Fruit fly (Drosophila melanogaster) whole organism, embryonic: ENCODE results near the gene mRpL17.
A peak's percentile ranks its signal among the peaks of the same experiment; 100 is the strongest.

Experiments
- Aef1 ChIP-seq: fragments of 200-800 bp; sonication (Bioruptor generic); IDR thresholded peaks from 3 replicates; pipeline ENCODE4 v1.3.6; 2022; ENCODE audit warnings: missing biosample characterization, missing genetic modification characterization
- CG10959 ChIP-seq: fragments of 200-800 bp; sonication (Bioruptor generic); IDR thresholded peaks from 2 replicates; pipeline ENCODE4 v1.3.6; 2022; ENCODE audit warnings: missing biosample characterization, missing genetic modification characterization
- CG11456 ChIP-seq: fragments of 200-800 bp; sonication (Bioruptor generic); IDR thresholded peaks from 3 replicates; pipeline ENCODE4 v1.3.6; 2022; ENCODE audit warnings: missing biosample characterization, missing genetic modification characterization
- CG11695 ChIP-seq: fragments of 200-800 bp; sonication (Bioruptor generic); IDR thresholded peaks from 3 replicates; pipeline ENCODE4 v1.3.6; 2022; ENCODE audit warnings: missing biosample characterization, missing genetic modification characterization
- CG12104 ChIP-seq: fragments of 200-800 bp; sonication (Bioruptor generic); optimal IDR thresholded peaks from 3 replicates; lab custom pipeline; 2016; ENCODE audit warnings: missing biosample characterization, missing genetic modification characterization
- CG12744 ChIP-seq: fragments of 200-800 bp; sonication (Bioruptor generic); optimal IDR thresholded peaks from 2 replicates; lab custom pipeline; 2016; ENCODE audit warnings: missing biosample characterization, missing genetic modification characterization
- CG13123 ChIP-seq: fragments of 200-800 bp; sonication (Bioruptor generic); optimal IDR thresholded peaks from 2 replicates; lab custom pipeline; 2016; ENCODE audit warnings: missing biosample characterization, missing genetic modification characterization
- CG14965 ChIP-seq: fragments of 200-800 bp; sonication (Bioruptor generic); optimal IDR thresholded peaks from 2 replicates; lab custom pipeline; 2016; ENCODE audit warnings: missing biosample characterization, missing genetic modification characterization, borderline replicate concordance
- CG17328 ChIP-seq: fragments of 200-800 bp; sonication (Bioruptor generic); IDR thresholded peaks from 2 replicates; pipeline ENCODE4 v1.3.6; 2022; ENCODE audit warnings: missing biosample characterization, missing genetic modification characterization
- CG42726 ChIP-seq: fragments of 200-800 bp; sonication (Bioruptor generic); IDR thresholded peaks from 2 replicates; pipeline ENCODE4 v1.3.6; 2022; ENCODE audit warnings: missing biosample characterization, missing genetic modification characterization; ENCODE audit not compliant: partially characterized antibody
- CG6654 ChIP-seq: fragments of 200-800 bp; sonication (Bioruptor generic); optimal IDR thresholded peaks from 2 replicates; lab custom pipeline; 2017; ENCODE audit warnings: missing biosample characterization, mild to moderate bottlenecking, missing genetic modification characterization
- CG6765 ChIP-seq: fragments of 200-800 bp; sonication (Bioruptor generic); optimal IDR thresholded peaks from 3 replicates; lab custom pipeline; 2017; ENCODE audit warnings: missing biosample characterization, mild to moderate bottlenecking, missing genetic modification characterization
- CG7271 ChIP-seq: fragments of 200-800 bp; sonication (Bioruptor generic); optimal IDR thresholded peaks from 2 replicates; lab custom pipeline; 2018; ENCODE audit warnings: missing biosample characterization, mild to moderate bottlenecking, missing genetic modification characterization, moderate library complexity
- CG7928 ChIP-seq: fragments of 200-800 bp; sonication (Bioruptor generic); optimal IDR thresholded peaks from 2 replicates; lab custom pipeline; 2017; ENCODE audit warnings: missing biosample characterization, mild to moderate bottlenecking, missing genetic modification characterization
- CG8089 ChIP-seq: fragments of 200-800 bp; sonication (Bioruptor generic); optimal IDR thresholded peaks from 3 replicates; lab custom pipeline; 2016; ENCODE audit warnings: missing biosample characterization, missing genetic modification characterization
- D19A ChIP-seq: fragments of 200-800 bp; optimal IDR thresholded peaks from 3 replicates; lab custom pipeline; 2019; ENCODE audit warnings: missing biosample characterization, mild to moderate bottlenecking, missing genetic modification characterization, moderate library complexity
- Dbx ChIP-seq: fragments of 200-800 bp; sonication (Bioruptor generic); IDR thresholded peaks from 3 replicates; pipeline ENCODE4 v1.3.6; 2022; ENCODE audit warnings: missing biosample characterization, missing genetic modification characterization
- Doc2 ChIP-seq: fragments of 200-800 bp; sonication (Bioruptor generic); IDR thresholded peaks from 2 replicates; pipeline ENCODE4 v1.3.6; 2022; ENCODE audit warnings: missing biosample characterization, missing genetic modification characterization
- Ets97D ChIP-seq: fragments of 200-800 bp; sonication (Bioruptor generic); optimal IDR thresholded peaks from 3 replicates; lab custom pipeline; 2016; ENCODE audit warnings: missing biosample characterization, missing genetic modification characterization
- Hand ChIP-seq: fragments of 200-800 bp; sonication (Bioruptor generic); optimal IDR thresholded peaks from 2 replicates; lab custom pipeline; 2017; ENCODE audit warnings: mild to moderate bottlenecking, missing biosample characterization, missing genetic modification reagents, missing genetic modification characterization
- Hr3 ChIP-seq: fragments of 200-800 bp; sonication (Bioruptor generic); optimal IDR thresholded peaks from 3 replicates; lab custom pipeline; 2016; ENCODE audit warnings: missing biosample characterization, missing genetic modification characterization
- Myb ChIP-seq: fragments of 200-800 bp; sonication (Bioruptor generic); optimal IDR thresholded peaks from 2 replicates; lab custom pipeline; 2016; ENCODE audit warnings: missing biosample characterization, missing genetic modification characterization
- NfI ChIP-seq: fragments of 200-800 bp; sonication (Bioruptor generic); optimal IDR thresholded peaks from 3 replicates; lab custom pipeline; 2018; ENCODE audit warnings: missing biosample characterization, mild to moderate bottlenecking, missing genetic modification characterization, moderate library complexity
- Xrp1 ChIP-seq: fragments of 200-800 bp; sonication (Bioruptor generic); IDR thresholded peaks from 2 replicates; pipeline ENCODE4 v1.3.6; 2022; ENCODE audit warnings: missing biosample characterization, missing genetic modification characterization
- al ChIP-seq: fragments of 200-800 bp; sonication (Bioruptor generic); IDR thresholded peaks from 2 replicates; pipeline ENCODE4 v1.3.6; 2022; ENCODE audit warnings: missing biosample characterization, missing genetic modification characterization
- bab2 ChIP-seq: fragments of 200-800 bp; sonication (Bioruptor generic); optimal IDR thresholded peaks from 2 replicates; lab custom pipeline; 2016; ENCODE audit warnings: missing biosample characterization, missing genetic modification characterization
- bcd ChIP-seq: fragments of 200-800 bp; sonication (Bioruptor generic); optimal IDR thresholded peaks from 2 replicates; lab custom pipeline; 2017; ENCODE audit warnings: missing biosample characterization, mild to moderate bottlenecking, missing genetic modification characterization
- croc ChIP-seq: fragments of 200-800 bp; sonication (Bioruptor generic); conservative IDR thresholded peaks from 3 replicates; pipeline ENCODE4 v1.3.6; 2022; ENCODE audit warnings: missing biosample characterization, missing genetic modification characterization
- crol ChIP-seq: fragments of 200-800 bp; sonication (Bioruptor generic); IDR thresholded peaks from 2 replicates; pipeline ENCODE4 v1.3.6; 2022; ENCODE audit warnings: missing biosample characterization, missing genetic modification characterization
- en ChIP-seq: fragments of 200-800 bp; sonication (Bioruptor generic); optimal IDR thresholded peaks from 2 replicates; lab custom pipeline; 2016; ENCODE audit warnings: missing biosample characterization, missing genetic modification characterization
- fd64A ChIP-seq: fragments of 200-800 bp; sonication (Bioruptor generic); optimal IDR thresholded peaks from 3 replicates; lab custom pipeline; 2018; ENCODE audit warnings: missing biosample characterization, mild to moderate bottlenecking, missing genetic modification characterization
- fd96Cb ChIP-seq: fragments of 200-800 bp; sonication (Bioruptor generic); optimal IDR thresholded peaks from 2 replicates; lab custom pipeline; 2018; ENCODE audit warnings: missing biosample characterization, mild to moderate bottlenecking, missing genetic modification characterization, moderate library complexity
- gro ChIP-seq: fragments of 200-800 bp; sonication (Bioruptor generic); optimal IDR thresholded peaks from 2 replicates; lab custom pipeline; 2016; ENCODE audit warnings: missing biosample characterization, missing genetic modification characterization
- hb ChIP-seq: fragments of 200-800 bp; sonication (Bioruptor generic); IDR thresholded peaks from 3 replicates; pipeline ENCODE4 v1.3.6; 2022; ENCODE audit warnings: missing biosample characterization, missing genetic modification characterization; ENCODE audit not compliant: partially characterized antibody
- hth ChIP-seq: fragments of >200 bp; optimal IDR thresholded peaks from 2 replicates; lab custom pipeline; 2017; ENCODE audit warnings: inconsistent platforms
- ind ChIP-seq: fragments of 200-800 bp; sonication (Bioruptor generic); optimal IDR thresholded peaks from 3 replicates; lab custom pipeline; 2016; ENCODE audit warnings: missing biosample characterization, missing genetic modification characterization
- inv ChIP-seq: fragments of 200-800 bp; sonication (Bioruptor generic); IDR thresholded peaks from 2 replicates; pipeline ENCODE4 v1.3.6; 2022; ENCODE audit warnings: missing biosample characterization, missing genetic modification characterization; ENCODE audit not compliant: partially characterized antibody
- kni ChIP-seq: fragments of 200-800 bp; sonication (Bioruptor generic); optimal IDR thresholded peaks from 3 replicates; lab custom pipeline; 2017; ENCODE audit warnings: mild to moderate bottlenecking, missing biosample characterization, missing genetic modification reagents, missing genetic modification characterization
- lilli ChIP-seq: fragments of 200-800 bp; sonication (Bioruptor generic); optimal IDR thresholded peaks from 3 replicates; lab custom pipeline; 2016; ENCODE audit warnings: missing biosample characterization, missing genetic modification characterization
- lola ChIP-seq, 3 experiments: fragments of >200 bp in 2 of 3; fragments of 200-800 bp in 1 of 3; sonication (Bioruptor generic) in 1 of 3; optimal IDR thresholded peaks; 2 replicates each; lab custom pipeline; 2017 to 2019; ENCODE audit warnings: missing biosample characterization in 3 of 3, missing genetic modification characterization in 3 of 3, mild to moderate bottlenecking in 1 of 3, moderate library complexity in 1 of 3
- nmo ChIP-seq: fragments of 200-800 bp; sonication (Bioruptor generic); optimal IDR thresholded peaks from 2 replicates; lab custom pipeline; 2018; ENCODE audit warnings: missing biosample characterization, mild to moderate bottlenecking, missing genetic modification characterization, moderate library complexity
- pan ChIP-seq, 4 experiments: fragments of >200 bp in 3 of 4; fragments of 200-800 bp in 1 of 4; sonication (Bioruptor generic) in 1 of 4; optimal IDR thresholded peaks in 3 of 4; IDR thresholded peaks in 1 of 4; 2 replicates each; pipeline versions ENCODE4 v1.3.6 to Lab custom; 2017 to 2022; ENCODE audit warnings: missing biosample characterization in 2 of 4, missing genetic modification characterization in 2 of 4, mixed read lengths in 1 of 4
- pb ChIP-seq: fragments of 200-800 bp; sonication (Bioruptor generic); optimal IDR thresholded peaks from 3 replicates; lab custom pipeline; 2016; ENCODE audit warnings: missing biosample characterization, missing genetic modification characterization
- sim ChIP-seq: fragments of 200-800 bp; sonication (Bioruptor generic); IDR thresholded peaks from 2 replicates; pipeline ENCODE4 v1.3.6; 2022; ENCODE audit warnings: missing biosample characterization, missing genetic modification characterization
- ssp ChIP-seq: fragments of 200-800 bp; sonication (Bioruptor generic); IDR thresholded peaks from 2 replicates; pipeline ENCODE4 v1.3.6; 2022; ENCODE audit warnings: missing biosample characterization, missing genetic modification characterization
- tna ChIP-seq: fragments of 200-800 bp; sonication (Bioruptor generic); IDR thresholded peaks from 2 replicates; pipeline ENCODE4 v1.3.6; 2022; ENCODE audit warnings: missing biosample characterization, missing genetic modification characterization; ENCODE audit not compliant: partially characterized antibody
- toy ChIP-seq: fragments of 200-800 bp; sonication (Bioruptor generic); IDR thresholded peaks from 2 replicates; pipeline ENCODE4 v1.3.6; 2022; ENCODE audit warnings: missing biosample characterization, missing genetic modification characterization
- unc-4 ChIP-seq: fragments of 200-800 bp; sonication (Bioruptor generic); IDR thresholded peaks from 2 replicates; pipeline ENCODE4 v1.3.6; 2022; ENCODE audit warnings: missing biosample characterization, missing genetic modification characterization; ENCODE audit not compliant: partially characterized antibody
- vfl ChIP-seq: fragments of 200-800 bp; sonication (Bioruptor generic); optimal IDR thresholded peaks from 2 replicates; lab custom pipeline; 2016; ENCODE audit warnings: missing biosample characterization, missing genetic modification characterization

The mRpL17 gene

dm6 chr3L:264378-265151, at the start of gene mRpL17, which contains the start of gene Tudor-SN (continued):
- TF ChIP-seq CG8089 (GFP tag; lab: Kevin White, UChicago) (no peak), Doc2 (GFP tag; lab: Robert Waterston, UW) (no peak), CG13123 (GFP tag; lab: Kevin White, UChicago) (peak; percentile 52), crol (GFP tag; lab: Robert Waterston, UW) (no peak), fd96Cb (tag; lab: Kevin White, UChicago) (peak; percentile 13), CG12104 (GFP tag; lab: Kevin White, UChicago) (peak; percentile 20), croc (no peak), inv (GFP tag; lab: Robert Waterston, UW) (peak; percentile 98), Xrp1 (GFP tag; lab: Robert Waterston, UW) (no peak; the same call in 1 of the 2 replicates), hth (no peak), unc-4 (GFP tag; lab: Robert Waterston, UW) (peak; percentile 86), ssp (GFP tag; lab: Robert Waterston, UW) (no peak; the same call in 1 of the 2 replicates), lilli (GFP tag; lab: Kevin White, UChicago) (peak; percentile 42), CG7271 (tag; lab: Kevin White, UChicago) (no peak), Dbx (GFP tag; lab: Robert Waterston, UW) (peak; percentile 71), CG6654 (GFP tag; lab: Kevin White, UChicago) (no peak), Ets97D (GFP tag; lab: Kevin White, UChicago) (peak; percentile 42), sim (no peak), Hand (GFP tag; lab: Kevin White, UChicago) (no peak), ind (GFP tag; lab: Kevin White, UChicago) (peak; percentile 51), CG17328 (0 out of 2 replicates have a peak, but pooled peaks have one; percentile 27), CG14965 (GFP tag; lab: Kevin White, UChicago) (no peak), vfl (GFP tag; lab: Kevin White, UChicago) (no peak), fd64A (GFP tag; lab: Kevin White, UChicago) (no peak), CG7928 (GFP tag; lab: Kevin White, UChicago) (peak; percentile 17), CG6765 (peak; percentile 17), Aef1 (no peak), pb (GFP tag; lab: Kevin White, UChicago) (no peak), al (peak; percentile 19; the same call in 1 of the 2 replicates), gro (GFP tag; lab: Kevin White, UChicago) (no peak), bab2 (GFP tag; lab: Kevin White, UChicago) (no peak), lola (GFP tag; optimal IDR thresholded peaks at IDR 0.05; lab: Kevin White, UChicago) (peak in 1 of 3 experiments; percentile 55), hb (GFP tag; lab: Robert Waterston, UW) (peak; percentile 97), NfI (peak; percentile 24), toy (GFP tag; lab: Robert Waterston, UW) (no peak), Hr3 (GFP tag; lab: Kevin White, UChicago) (peak; percentile 65), nmo (GFP tag; lab: Kevin White, UChicago) (peak; percentile 63), CG11456 (peak; percentile 64; the same call in 1 of the 3 replicates), kni (GFP tag; lab: Kevin White, UChicago) (no peak), tna (GFP tag; lab: Robert Waterston, UW) (peak; percentile 95), CG10959 (no peak), en (GFP tag; lab: Kevin White, UChicago) (no peak), CG11695 (GFP tag; lab: Robert Waterston, UW) (no peak), bcd (peak; percentile 30), CG12744 (GFP tag; lab: Kevin White, UChicago) (no peak), CG42726 (GFP tag; lab: Robert Waterston, UW) (peak; percentile 98), Myb (GFP tag; lab: Kevin White, UChicago) (no peak), D19A (tag; lab: Kevin White, UChicago) (peak; percentile 38), pan (optimal IDR thresholded peaks at IDR 0.05; lab: Kevin White, UChicago) (no peak), pan (GFP tag; optimal IDR thresholded peaks at IDR 0.05 in 1 of 2, IDR thresholded peaks at IDR 0.05 in 1 of 2) (peak in 1 of 2 experiments; percentile 27)
